Worm (Caenorhabditis elegans): Measurements from ENCODE around the gene spe-41.
"Not testable (repeated sequence)": the region's sequence is repeated elsewhere in the genome, so short reads cannot be mapped to it uniquely, and the experiment has no call there.

The spe-41 gene

DNA sequence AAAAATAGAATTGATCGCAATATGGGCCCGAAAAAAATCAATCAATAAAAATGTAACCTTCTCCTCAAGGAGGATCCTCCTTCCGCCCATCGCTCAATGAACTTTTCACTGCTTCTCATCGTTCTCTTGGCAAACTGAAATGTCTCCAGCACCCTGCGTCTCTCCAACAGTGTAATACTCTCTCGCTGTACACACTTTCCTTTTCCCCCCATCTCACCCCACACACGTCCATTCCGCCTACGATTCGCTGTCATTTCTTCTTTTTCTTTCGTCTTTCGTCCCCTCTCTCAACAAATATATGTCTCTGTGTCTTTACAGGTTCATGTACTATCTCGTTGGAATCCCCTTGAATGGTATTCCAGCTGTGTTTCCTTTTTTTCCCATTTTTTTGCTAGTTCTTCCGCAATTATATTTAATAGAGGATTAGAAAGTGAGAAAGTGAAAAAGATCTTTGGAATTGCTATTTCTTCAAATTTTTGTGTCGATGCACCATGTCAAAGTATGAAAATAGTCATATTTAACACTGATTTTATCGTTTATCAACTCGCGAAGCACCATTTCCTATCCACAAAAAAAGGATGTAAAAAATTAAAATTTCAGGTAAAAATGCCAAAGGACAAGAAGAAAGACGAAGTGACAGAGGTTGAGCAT lies 27.5 kb upstream of the spe-41 start, which contains the start of gene rsu-1:
Gene rsu-1 (plus strand): TSS at position 601 of the 651 bp plus-strand sequence.
- TF ChIP-seq him-1 (tag; optimal IDR thresholded peaks at IDR 0.05) (no peak), W03F9.2 (tag; optimal IDR thresholded peaks at IDR 0.05) (no peak), dao-5 (tag; optimal IDR thresholded peaks at IDR 0.05) (no peak)

DNA sequence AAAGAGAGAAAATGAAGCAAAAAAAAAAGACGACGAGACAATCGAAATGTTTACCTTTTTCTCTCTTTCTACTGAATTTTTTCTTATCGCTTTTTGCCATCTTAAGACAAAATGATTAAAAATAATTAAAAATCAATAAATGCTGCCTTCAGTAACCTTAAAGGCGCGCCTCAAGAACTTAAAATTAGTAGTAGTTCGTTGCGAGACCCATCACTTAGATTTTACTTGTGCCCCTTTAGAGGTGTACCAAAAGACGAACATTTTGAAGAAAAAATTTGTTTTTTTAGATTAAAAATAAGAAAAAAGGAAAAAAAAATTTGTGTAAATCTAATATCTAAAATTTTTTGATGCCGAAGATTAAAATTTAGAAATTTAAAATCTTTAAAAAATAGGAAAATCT lies 27.0 kb upstream of the spe-41 start:
- TF ChIP-seq W03F9.2 (tag; optimal IDR thresholded peaks at IDR 0.05) (no peak), him-1 (tag; optimal IDR thresholded peaks at IDR 0.05) (no peak)

DNA sequence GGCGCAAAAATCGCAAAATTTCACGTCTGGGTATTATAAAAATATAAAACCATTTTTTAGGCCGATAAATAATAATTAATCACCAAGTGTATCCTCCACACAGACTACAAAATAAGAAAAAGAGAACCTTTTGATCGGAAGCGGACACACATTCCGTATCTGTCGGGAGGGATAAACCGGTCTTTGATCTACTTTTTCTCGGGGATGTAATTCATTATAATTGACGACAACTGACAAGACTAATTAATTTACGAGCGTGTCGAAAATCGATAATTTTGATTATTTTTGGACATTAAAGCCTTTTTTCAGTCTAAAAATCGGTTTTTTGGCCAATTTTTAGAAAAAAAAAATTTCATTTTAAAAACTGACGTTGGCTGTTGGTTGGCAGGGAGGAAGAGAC lies 26.4 kb upstream of the spe-41 start:
- no peak for TF ChIP-seq dao-5 (tag; optimal IDR thresholded peaks at IDR 0.05)
- no peak for TF ChIP-seq W03F9.2 (tag; optimal IDR thresholded peaks at IDR 0.05)
- TF ChIP-seq him-1 (tag; optimal IDR thresholded peaks at IDR 0.05) = no peak

DNA sequence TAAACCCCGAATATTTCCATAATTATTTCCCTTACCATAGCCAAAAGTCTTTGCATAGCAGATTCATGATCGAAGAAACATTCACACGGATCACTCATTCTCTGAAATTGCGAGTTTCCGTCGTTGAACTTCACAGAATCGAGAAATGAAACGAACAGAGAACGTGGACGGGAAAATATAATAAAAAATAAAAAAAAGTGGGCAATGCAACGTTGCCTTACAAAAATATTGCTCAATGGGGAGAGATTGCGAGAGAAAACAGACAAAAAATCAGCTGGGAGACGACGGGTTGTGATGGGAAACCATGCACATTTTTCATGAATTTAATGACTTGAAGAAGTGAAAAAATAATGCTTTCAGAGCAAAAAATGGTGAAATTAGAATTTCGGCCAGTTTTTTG lies 25.6 kb upstream of the spe-41 start, which contains the start of gene smim-14:
Gene smim-14 (minus strand): TSS at position 101 of the 400 bp plus-strand sequence.
- TF ChIP-seq him-1 (tag; optimal IDR thresholded peaks at IDR 0.05) = no peak
- TF ChIP-seq W03F9.2 (tag; optimal IDR thresholded peaks at IDR 0.05) = no peak
- TF ChIP-seq dao-5 (tag; optimal IDR thresholded peaks at IDR 0.05) = no peak

DNA sequence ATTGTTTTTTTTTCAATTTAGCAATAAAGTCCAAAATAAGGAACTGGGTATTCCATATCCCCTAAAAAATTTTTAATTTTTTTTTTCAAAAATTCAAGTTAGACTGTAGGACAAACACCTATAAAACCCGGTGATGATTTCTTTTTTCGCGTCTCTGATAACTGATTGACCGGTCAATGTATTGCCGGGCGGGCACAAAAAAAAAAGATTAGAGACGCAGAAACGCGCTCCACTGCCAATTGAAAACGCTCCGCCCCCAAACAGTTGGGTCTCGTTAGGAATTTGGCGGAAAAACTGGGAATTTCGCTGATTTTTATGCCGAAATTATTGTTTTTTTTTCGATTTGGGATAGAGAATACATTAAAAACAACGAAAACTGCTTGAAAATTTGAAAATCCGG lies 24.4 kb upstream of the spe-41 start:
- no peak for TF ChIP-seq W03F9.2 (tag; optimal IDR thresholded peaks at IDR 0.05)
- no peak for TF ChIP-seq him-1 (tag; optimal IDR thresholded peaks at IDR 0.05)
- no peak for TF ChIP-seq dao-5 (tag; optimal IDR thresholded peaks at IDR 0.05)

DNA sequence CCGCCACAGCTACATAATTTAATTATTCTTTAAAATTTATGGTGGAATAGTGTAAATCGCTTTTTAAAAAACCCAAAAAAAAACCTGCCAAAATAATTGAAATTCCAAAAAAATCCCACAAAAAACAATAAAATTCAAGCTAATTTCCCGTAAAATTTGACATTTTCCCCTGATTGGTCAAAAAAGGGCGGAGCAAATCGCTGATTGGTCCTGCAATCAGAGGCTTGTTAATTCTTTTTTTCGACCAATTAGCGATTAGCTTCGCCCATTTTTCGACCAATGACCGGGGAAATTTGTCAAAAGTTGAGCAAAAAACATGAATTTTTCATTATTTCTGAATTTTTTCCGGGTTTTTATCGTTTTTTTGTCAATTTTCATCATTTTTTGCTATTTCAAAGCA lies 23.0 kb upstream of the spe-41 start:
- TF ChIP-seq W03F9.2 (tag; optimal IDR thresholded peaks at IDR 0.05) (no peak), him-1 (tag; optimal IDR thresholded peaks at IDR 0.05) (no peak), dao-5 (tag; optimal IDR thresholded peaks at IDR 0.05) (no peak)

DNA sequence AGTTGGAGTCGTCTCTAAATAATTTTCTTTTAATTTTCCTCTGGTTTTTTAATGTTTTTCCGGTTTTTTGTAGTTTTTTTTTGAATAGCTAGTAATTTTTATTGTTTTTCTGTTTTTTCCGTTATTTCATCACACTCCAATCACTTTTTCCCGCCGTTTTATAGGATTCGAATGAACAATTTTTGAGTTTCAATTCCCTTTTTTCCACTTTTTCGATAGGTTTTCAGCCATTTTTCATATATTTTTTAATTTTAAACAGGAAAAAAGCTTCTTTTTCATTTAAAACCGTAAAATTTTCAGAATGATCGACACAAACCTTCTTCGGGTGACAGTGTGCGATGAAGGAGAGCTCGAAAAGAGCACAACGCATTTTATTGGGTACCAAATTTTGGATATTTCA lies 17.4 kb upstream of the spe-41 start, which contains the start of gene pph-6:
Gene pph-6 (plus strand): TSS at position 301 of the 400 bp plus-strand sequence.
- TF ChIP-seq dao-5 (tag; optimal IDR thresholded peaks at IDR 0.05) = no peak
- no peak for TF ChIP-seq him-1 (tag; optimal IDR thresholded peaks at IDR 0.05)
- no peak for TF ChIP-seq W03F9.2 (tag; optimal IDR thresholded peaks at IDR 0.05)

DNA sequence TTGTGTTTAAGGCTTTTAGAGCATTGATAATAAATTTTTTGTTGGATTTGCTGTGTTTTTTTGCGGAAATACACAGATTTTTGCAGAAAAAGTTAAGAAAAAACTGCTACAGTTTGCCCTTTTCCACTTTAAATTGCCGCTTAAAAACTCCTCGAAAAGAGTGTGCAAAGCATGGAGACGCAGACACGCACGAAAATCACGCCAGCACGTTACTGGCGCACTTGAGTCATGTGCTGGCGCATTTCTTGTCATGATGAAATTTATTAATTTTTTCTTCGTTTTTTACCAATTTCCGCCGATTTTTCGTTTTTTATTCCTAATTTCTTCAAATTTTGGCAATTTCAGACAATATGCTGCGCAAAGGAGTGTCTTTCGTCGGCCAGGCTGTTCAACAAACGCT lies 16.1 kb upstream of the spe-41 start, which contains the start of gene C34C12.8:
Gene C34C12.8 (plus strand): TSS at position 346 of the 400 bp plus-strand sequence.
- no peak for TF ChIP-seq dao-5 (tag; optimal IDR thresholded peaks at IDR 0.05)
- TF ChIP-seq him-1 (tag; optimal IDR thresholded peaks at IDR 0.05) = peak; percentile 76
- TF ChIP-seq W03F9.2 (tag; optimal IDR thresholded peaks at IDR 0.05) = peak; percentile 89

DNA sequence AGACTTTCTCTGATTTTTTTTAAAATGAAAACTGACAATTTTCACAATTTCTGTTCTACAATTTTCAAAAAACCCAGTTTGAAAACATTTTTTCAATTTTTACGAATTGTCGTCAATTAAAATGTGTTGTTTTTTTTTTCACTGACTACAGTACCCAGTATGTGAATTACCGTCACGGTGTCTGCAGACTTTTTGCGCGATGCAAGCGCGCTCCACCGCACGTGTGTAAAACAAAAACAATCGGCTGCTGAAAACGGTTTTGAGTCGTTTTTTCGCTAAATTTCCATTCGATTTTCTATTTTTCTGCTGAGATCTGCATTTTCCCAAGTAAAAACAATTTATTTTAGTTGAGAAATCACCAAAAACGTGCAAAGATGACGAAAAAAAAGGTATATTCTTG lies 12.2 kb upstream of the spe-41 start:
- TF ChIP-seq him-1 (tag; optimal IDR thresholded peaks at IDR 0.05) (peak; percentile 96), W03F9.2 (tag; optimal IDR thresholded peaks at IDR 0.05) (peak; percentile 96), dao-5 (tag; optimal IDR thresholded peaks at IDR 0.05) (no peak)

DNA sequence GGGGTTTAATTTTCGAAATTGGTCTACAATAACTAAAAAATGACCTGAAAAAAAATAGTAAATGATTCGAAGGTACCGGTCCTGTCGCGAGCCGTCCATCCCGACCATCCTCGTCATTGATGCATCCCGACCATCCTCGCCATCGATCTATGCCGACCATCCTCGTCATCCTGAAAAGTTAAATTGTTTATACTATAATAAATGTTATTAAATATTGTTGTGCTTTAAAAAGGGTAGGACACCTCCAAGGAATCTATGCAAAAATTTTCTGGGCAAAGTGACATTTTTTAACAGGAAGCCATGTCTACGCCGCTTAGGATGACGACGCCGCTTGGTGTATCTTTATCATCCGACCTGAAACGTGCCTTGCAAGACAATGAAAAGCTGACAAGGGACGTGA lies 10.0 kb upstream of the spe-41 start, which contains the start of gene C34C12.1:
Gene C34C12.1 (plus strand): TSS at position 301 of the 400 bp plus-strand sequence.
- not testable (repeated sequence) for TF ChIP-seq W03F9.2, him-1, dao-5 (tag; optimal IDR thresholded peaks at IDR 0.05)

DNA sequence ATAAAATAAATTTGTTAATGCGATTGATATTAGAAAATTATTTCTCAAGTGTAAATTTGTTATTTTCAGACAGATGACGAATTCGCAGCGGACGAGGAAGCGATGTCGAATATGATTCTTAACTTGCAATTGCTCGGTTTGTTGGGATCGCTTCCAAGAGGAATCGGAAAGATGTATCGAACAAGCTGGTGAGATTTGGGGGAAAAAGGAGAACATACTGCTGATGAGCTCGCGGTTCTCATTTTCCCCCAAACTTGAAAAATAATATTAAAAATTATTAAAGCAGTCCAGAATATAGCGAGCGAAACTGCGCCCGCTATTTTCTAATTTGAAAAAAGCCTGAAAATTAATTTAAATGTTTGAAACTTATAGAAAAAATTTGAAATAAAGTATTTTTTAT lies 9.5 kb upstream of the spe-41 start, which contains the start of gene C34C12.2:
Gene C34C12.2 (plus strand): TSS at position 301 of the 400 bp plus-strand sequence.
- TF ChIP-seq W03F9.2, dao-5, him-1 (tag; optimal IDR thresholded peaks at IDR 0.05): not testable (repeated sequence)

DNA sequence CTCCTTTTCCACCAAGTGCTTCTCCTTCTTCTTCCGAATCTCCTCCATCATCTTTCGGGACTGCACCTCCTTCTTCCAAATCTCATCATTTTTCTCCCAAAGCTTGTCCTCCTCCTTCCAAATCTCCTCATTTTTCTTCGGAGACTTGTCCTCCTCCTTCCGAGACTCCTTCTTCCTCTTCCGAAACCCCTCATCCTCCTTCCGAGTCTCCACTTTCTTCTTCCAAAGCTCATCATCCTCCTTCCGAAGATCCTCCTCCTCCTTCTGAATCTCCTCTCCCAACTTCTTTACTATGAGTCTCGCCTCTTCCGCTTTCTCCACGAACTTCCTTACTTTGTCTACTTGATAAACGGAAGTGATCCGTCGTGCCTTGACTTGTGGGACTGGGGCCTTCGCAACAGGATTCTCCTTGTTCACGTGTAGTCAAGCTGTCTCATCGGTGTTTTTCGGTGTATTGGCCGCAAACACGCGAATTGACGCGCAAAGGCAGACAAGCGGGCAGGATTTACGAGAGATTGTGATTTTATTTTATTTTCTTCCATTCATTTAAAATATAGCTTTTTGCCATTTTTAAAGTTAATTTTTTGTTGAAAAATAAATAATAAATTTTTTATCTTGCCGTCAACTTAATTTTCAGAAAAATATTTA lies 8.7 kb upstream of the spe-41 start, which contains the start of the genes K01A11.3 and C34C12.12:
Gene K01A11.3 (minus strand): TSS at position 51 of the 648 bp plus-strand sequence.
Gene C34C12.12 (plus strand): TSS at position 632 of the 648 bp plus-strand sequence.
- TF ChIP-seq dao-5 (tag; optimal IDR thresholded peaks at IDR 0.05) (no peak), W03F9.2 (tag; optimal IDR thresholded peaks at IDR 0.05) (no peak), him-1 (tag; optimal IDR thresholded peaks at IDR 0.05) (no peak)

DNA sequence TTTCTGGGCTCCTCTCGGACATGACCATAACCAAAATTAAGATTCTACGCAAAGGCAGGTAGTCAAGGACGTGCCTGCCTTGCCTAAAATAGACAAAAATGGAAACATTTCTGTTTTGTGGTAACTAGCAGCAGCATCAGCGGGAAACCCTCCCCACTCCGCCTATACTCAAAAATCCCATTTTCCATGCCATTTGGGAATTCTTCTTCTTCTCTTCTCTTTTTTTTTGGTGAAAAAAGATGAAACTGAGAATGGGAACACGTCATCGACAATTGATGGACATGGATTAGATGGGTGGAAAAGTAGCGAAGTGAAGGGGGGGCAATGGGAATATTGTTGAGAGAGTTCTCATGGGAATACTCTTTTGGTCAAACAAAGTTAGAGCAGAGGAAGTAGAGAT lies 6.9 kb downstream of the spe-41 start:
- TF ChIP-seq dao-5 (tag; optimal IDR thresholded peaks at IDR 0.05) (no peak), him-1 (tag; optimal IDR thresholded peaks at IDR 0.05) (no peak), W03F9.2 (tag; optimal IDR thresholded peaks at IDR 0.05) (no peak)

DNA sequence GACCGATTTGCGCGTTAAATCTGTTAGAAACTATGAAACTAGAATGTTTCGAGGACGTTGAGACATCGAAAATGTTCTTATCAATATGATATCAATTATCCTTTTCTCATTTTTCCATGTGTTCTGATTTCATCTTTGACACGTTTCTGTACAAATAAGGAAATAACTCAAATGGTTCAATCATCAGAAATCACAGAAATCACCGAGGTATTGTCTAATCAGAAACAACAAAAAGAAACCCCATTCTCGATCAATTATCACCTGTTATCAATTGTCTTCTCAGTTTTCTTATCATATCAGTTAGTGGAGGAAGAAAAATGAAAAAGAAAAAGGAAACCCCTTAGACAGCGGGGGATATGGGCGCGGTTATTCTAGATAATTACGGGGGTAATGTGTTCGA lies 8.9 kb downstream of the spe-41 start:
- TF ChIP-seq dao-5 (tag; optimal IDR thresholded peaks at IDR 0.05) (no peak), him-1 (tag; optimal IDR thresholded peaks at IDR 0.05) (no peak), W03F9.2 (tag; optimal IDR thresholded peaks at IDR 0.05) (no peak)
